Fruit fly (Drosophila melanogaster) whole organism, embryonic: ENCODE measurements around the gene CG13117.

Experiments
- CG10147 ChIP-seq: fragments of 200-800 bp; sonication (Bioruptor generic); optimal IDR thresholded peaks from 2 replicates; lab custom pipeline; 2019; ENCODE audit warnings: missing biosample characterization, mild to moderate bottlenecking, missing genetic modification characterization, moderate library complexity
- CG10321 ChIP-seq: fragments of 200-800 bp; sonication (Bioruptor generic); IDR thresholded peaks from 2 replicates; pipeline ENCODE4 v1.3.6; 2022; ENCODE audit warnings: missing biosample characterization, missing genetic modification characterization
- CG10979 ChIP-seq: fragments of 200-800 bp; sonication (Bioruptor generic); optimal IDR thresholded peaks from 2 replicates; lab custom pipeline; 2018; ENCODE audit warnings: missing biosample characterization, mild to moderate bottlenecking, missing genetic modification characterization, moderate library complexity
- CG11504 ChIP-seq: fragments of 200-800 bp; sonication (Bioruptor generic); optimal IDR thresholded peaks from 3 replicates; lab custom pipeline; 2019; ENCODE audit warnings: missing biosample characterization, mild to moderate bottlenecking, missing genetic modification characterization, moderate library complexity
- CG13624 ChIP-seq: fragments of 200-800 bp; sonication (Bioruptor generic); optimal IDR thresholded peaks from 2 replicates; lab custom pipeline; 2016; ENCODE audit warnings: missing biosample characterization, missing genetic modification characterization
- CG14965 ChIP-seq: fragments of 200-800 bp; sonication (Bioruptor generic); optimal IDR thresholded peaks from 2 replicates; lab custom pipeline; 2016; ENCODE audit warnings: missing biosample characterization, missing genetic modification characterization, borderline replicate concordance
- CG17359 ChIP-seq: fragments of 200-800 bp; sonication (Bioruptor generic); optimal IDR thresholded peaks from 3 replicates; lab custom pipeline; 2018; ENCODE audit warnings: missing biosample characterization, mild to moderate bottlenecking, missing genetic modification characterization, moderate library complexity
- CG17912 ChIP-seq: fragments of 200-800 bp; sonication (Bioruptor generic); optimal IDR thresholded peaks from 2 replicates; lab custom pipeline; 2018; ENCODE audit warnings: missing biosample characterization, mild to moderate bottlenecking, missing genetic modification characterization
- CG18599 ChIP-seq: fragments of 200-800 bp; sonication (Bioruptor generic); optimal IDR thresholded peaks from 3 replicates; lab custom pipeline; 2017; ENCODE audit warnings: missing biosample characterization, missing genetic modification characterization, mild to moderate bottlenecking, moderate library complexity, missing genetic modification reagents
- CG2712 ChIP-seq: fragments of 200-800 bp; optimal IDR thresholded peaks from 3 replicates; lab custom pipeline; 2019; ENCODE audit warnings: missing biosample characterization, mild to moderate bottlenecking, missing genetic modification characterization, moderate library complexity
- CG32767 ChIP-seq: fragments of 200-800 bp; sonication (Bioruptor generic); IDR thresholded peaks from 2 replicates; pipeline ENCODE4 v1.3.6; 2022; ENCODE audit warnings: missing biosample characterization, missing genetic modification characterization
- CG4730 ChIP-seq: fragments of 200-800 bp; sonication (Bioruptor generic); IDR thresholded peaks from 2 replicates; pipeline ENCODE4 v1.3.6; 2022; ENCODE audit warnings: missing biosample characterization, missing genetic modification characterization
- CG7556 ChIP-seq: fragments of 200-800 bp; sonication (Bioruptor generic); optimal IDR thresholded peaks from 2 replicates; lab custom pipeline; 2017; ENCODE audit warnings: missing biosample characterization, mild to moderate bottlenecking, missing genetic modification characterization
- CG7786 ChIP-seq: fragments of 200-800 bp; sonication (Bioruptor generic); optimal IDR thresholded peaks from 2 replicates; lab custom pipeline; 2016; ENCODE audit warnings: missing biosample characterization, missing genetic modification characterization
- CG9215 ChIP-seq: fragments of 200-800 bp; sonication (Bioruptor generic); IDR thresholded peaks from 2 replicates; pipeline ENCODE4 v1.3.6; 2022; ENCODE audit warnings: missing biosample characterization, missing genetic modification characterization
- CG9437 ChIP-seq: fragments of 200-800 bp; sonication (Bioruptor generic); optimal IDR thresholded peaks from 2 replicates; lab custom pipeline; 2018; ENCODE audit warnings: missing biosample characterization, mild to moderate bottlenecking, missing genetic modification characterization
- CG9727 ChIP-seq: fragments of 200-800 bp; sonication (Bioruptor generic); optimal IDR thresholded peaks from 3 replicates; lab custom pipeline; 2017; ENCODE audit warnings: missing biosample characterization, mild to moderate bottlenecking, missing genetic modification characterization
- Fer1 ChIP-seq: fragments of 200-800 bp; sonication (Bioruptor generic); optimal IDR thresholded peaks from 2 replicates; lab custom pipeline; 2017; ENCODE audit warnings: missing biosample characterization, mild to moderate bottlenecking, missing genetic modification characterization
- Hmr ChIP-seq: fragments of 200-800 bp; sonication (Bioruptor generic); optimal IDR thresholded peaks from 3 replicates; lab custom pipeline; 2017; ENCODE audit warnings: mild to moderate bottlenecking, missing biosample characterization, missing genetic modification reagents, missing genetic modification characterization
- Hr51 ChIP-seq, 2 experiments: fragments of 200-800 bp; sonication (Bioruptor generic); optimal IDR thresholded peaks; 2 replicates in 1 of 2; 3 replicates in 1 of 2; lab custom pipeline; 2016 to 2018; ENCODE audit warnings: missing biosample characterization in 2 of 2, missing genetic modification characterization in 2 of 2, mild to moderate bottlenecking in 1 of 2, moderate library complexity in 1 of 2
- Mad ChIP-seq: fragments of 200-800 bp; sonication (Bioruptor generic); optimal IDR thresholded peaks from 2 replicates; lab custom pipeline; 2016; ENCODE audit warnings: missing biosample characterization, missing genetic modification characterization
- Med ChIP-seq: fragments of 200-800 bp; sonication (Bioruptor generic); peaks from one replicate; lab custom pipeline; 2016; ENCODE audit warnings: missing biosample characterization, missing genetic modification characterization, mild to moderate bottlenecking, inconsistent platforms, moderate library complexity
- NC2α ChIP-seq: fragments of 200-800 bp; sonication (Bioruptor generic); optimal IDR thresholded peaks from 2 replicates; lab custom pipeline; 2016; ENCODE audit warnings: missing biosample characterization, missing genetic modification characterization
- Oli ChIP-seq: fragments of 200-800 bp; sonication (Bioruptor generic); optimal IDR thresholded peaks from 2 replicates; lab custom pipeline; 2018; ENCODE audit warnings: missing biosample characterization, mild to moderate bottlenecking, missing genetic modification characterization, moderate library complexity
- PHDP ChIP-seq: fragments of 200-800 bp; sonication (Bioruptor generic); optimal IDR thresholded peaks from 3 replicates; lab custom pipeline; 2018; ENCODE audit warnings: missing biosample characterization, mild to moderate bottlenecking, missing genetic modification characterization, moderate library complexity
- Poxn ChIP-seq: fragments of 200-800 bp; sonication (Bioruptor generic); IDR thresholded peaks from 2 replicates; pipeline ENCODE4 v1.3.6; 2022; ENCODE audit warnings: missing biosample characterization, missing genetic modification characterization
- Sox102F ChIP-seq: fragments of 200-800 bp; sonication (Bioruptor generic); optimal IDR thresholded peaks from 2 replicates; lab custom pipeline; 2018; ENCODE audit warnings: missing biosample characterization, mild to moderate bottlenecking, missing genetic modification characterization, moderate library complexity
- Sry-δ ChIP-seq: fragments of 200-800 bp; sonication (Bioruptor generic); optimal IDR thresholded peaks from 2 replicates; lab custom pipeline; 2016; ENCODE audit warnings: missing biosample characterization, missing genetic modification characterization
- Taf1 ChIP-seq: fragments of 200-800 bp; sonication (Bioruptor generic); IDR thresholded peaks from 2 replicates; pipeline ENCODE4 v1.3.6; 2022; ENCODE audit warnings: missing biosample characterization, missing genetic modification characterization
- Xbp1 ChIP-seq: fragments of 200-800 bp; sonication (Bioruptor generic); optimal IDR thresholded peaks from 3 replicates; lab custom pipeline; 2016; ENCODE audit warnings: missing biosample characterization, mild to moderate bottlenecking, missing genetic modification characterization
- Xrp1 ChIP-seq: fragments of 200-800 bp; sonication (Bioruptor generic); IDR thresholded peaks from 2 replicates; pipeline ENCODE4 v1.3.6; 2022; ENCODE audit warnings: missing biosample characterization, missing genetic modification characterization
- al ChIP-seq: fragments of 200-800 bp; sonication (Bioruptor generic); IDR thresholded peaks from 2 replicates; pipeline ENCODE4 v1.3.6; 2022; ENCODE audit warnings: missing biosample characterization, missing genetic modification characterization
- bab2 ChIP-seq: fragments of 200-800 bp; sonication (Bioruptor generic); optimal IDR thresholded peaks from 2 replicates; lab custom pipeline; 2016; ENCODE audit warnings: missing biosample characterization, missing genetic modification characterization
- bsh ChIP-seq, 2 experiments: fragments of 200-800 bp; sonication (Bioruptor generic); optimal IDR thresholded peaks; 2 replicates each; lab custom pipeline; 2017 to 2018; ENCODE audit warnings: mild to moderate bottlenecking in 2 of 2, missing biosample characterization in 2 of 2, missing genetic modification characterization in 2 of 2, moderate library complexity in 1 of 2
- cg ChIP-seq: fragments of 200-800 bp; sonication (Bioruptor generic); optimal IDR thresholded peaks from 3 replicates; lab custom pipeline; 2019; ENCODE audit warnings: missing biosample characterization, mild to moderate bottlenecking, missing genetic modification characterization, moderate library complexity
- dysf ChIP-seq: fragments of 200-800 bp; sonication (Bioruptor generic); IDR thresholded peaks from 3 replicates; pipeline ENCODE4 v1.3.6; 2022; ENCODE audit warnings: missing biosample characterization, missing genetic modification characterization
- eve ChIP-seq, 2 experiments: fragments of >200 bp; optimal IDR thresholded peaks; 2 replicates each; lab custom pipeline; 2017; ENCODE audit warnings: missing biosample characterization in 2 of 2, missing genetic modification characterization in 2 of 2
- ewg ChIP-seq: fragments of 200-800 bp; sonication (Bioruptor generic); optimal IDR thresholded peaks from 3 replicates; lab custom pipeline; 2017; ENCODE audit warnings: mild to moderate bottlenecking, missing biosample characterization, missing genetic modification reagents, missing genetic modification characterization
- grau ChIP-seq: fragments of 200-800 bp; optimal IDR thresholded peaks from 3 replicates; lab custom pipeline; 2019; ENCODE audit warnings: missing biosample characterization, mild to moderate bottlenecking, missing genetic modification characterization, moderate library complexity
- hbn ChIP-seq: fragments of 200-800 bp; sonication (Bioruptor generic); IDR thresholded peaks from 2 replicates; pipeline ENCODE4 v1.3.6; 2022; ENCODE audit warnings: missing biosample characterization, missing genetic modification characterization; ENCODE audit not compliant: partially characterized antibody
- hkb ChIP-seq, 2 experiments: fragments of 200-800 bp in 1 of 2; fragments of >200 bp in 1 of 2; sonication (Bioruptor generic) in 1 of 2; IDR thresholded peaks in 1 of 2; optimal IDR thresholded peaks in 1 of 2; 2 replicates each; pipeline versions ENCODE4 v1.3.6 to Lab custom; 2017 to 2022; ENCODE audit warnings: missing biosample characterization in 1 of 2, missing genetic modification characterization in 1 of 2
- ind ChIP-seq: fragments of 200-800 bp; sonication (Bioruptor generic); optimal IDR thresholded peaks from 3 replicates; lab custom pipeline; 2016; ENCODE audit warnings: missing biosample characterization, missing genetic modification characterization
- lilli ChIP-seq: fragments of 200-800 bp; sonication (Bioruptor generic); optimal IDR thresholded peaks from 3 replicates; lab custom pipeline; 2016; ENCODE audit warnings: missing biosample characterization, missing genetic modification characterization
- prd ChIP-seq, 3 experiments: fragments of >200 bp in 2 of 3; fragments of 200-800 bp in 1 of 3; sonication (Bioruptor generic) in 1 of 3; optimal IDR thresholded peaks in 2 of 3; IDR thresholded peaks in 1 of 3; 2 replicates in 2 of 3; 3 replicates in 1 of 3; pipeline versions ENCODE4 v1.3.6 to Lab custom; 2017 to 2022; ENCODE audit warnings: missing biosample characterization in 1 of 3, missing genetic modification characterization in 1 of 3
- salm ChIP-seq: fragments of 200-800 bp; sonication (Bioruptor generic); optimal IDR thresholded peaks from 2 replicates; lab custom pipeline; 2018; ENCODE audit warnings: missing biosample characterization, mild to moderate bottlenecking, missing genetic modification characterization
- stc ChIP-seq: fragments of 200-800 bp; sonication (Bioruptor generic); IDR thresholded peaks from 2 replicates; pipeline ENCODE4 v1.3.6; 2022; ENCODE audit warnings: missing biosample characterization, missing genetic modification characterization
- usp ChIP-seq: fragments of >200 bp; optimal IDR thresholded peaks from 2 replicates; lab custom pipeline; 2017; ENCODE audit warnings: missing biosample characterization, missing genetic modification characterization
- wdn ChIP-seq: fragments of 200-800 bp; sonication (Bioruptor generic); IDR thresholded peaks from 2 replicates; pipeline ENCODE4 v1.3.6; 2022; ENCODE audit warnings: missing biosample characterization, missing genetic modification characterization
- yki ChIP-seq: fragments of >200 bp; optimal IDR thresholded peaks from 3 replicates; lab custom pipeline; 2018
- zfh1 ChIP-seq: fragments of 200-800 bp; sonication (Bioruptor generic); IDR thresholded peaks from 3 replicates; pipeline ENCODE4 v1.3.6; 2022; ENCODE audit warnings: missing biosample characterization, missing genetic modification characterization

The CG13117 gene

DNA sequence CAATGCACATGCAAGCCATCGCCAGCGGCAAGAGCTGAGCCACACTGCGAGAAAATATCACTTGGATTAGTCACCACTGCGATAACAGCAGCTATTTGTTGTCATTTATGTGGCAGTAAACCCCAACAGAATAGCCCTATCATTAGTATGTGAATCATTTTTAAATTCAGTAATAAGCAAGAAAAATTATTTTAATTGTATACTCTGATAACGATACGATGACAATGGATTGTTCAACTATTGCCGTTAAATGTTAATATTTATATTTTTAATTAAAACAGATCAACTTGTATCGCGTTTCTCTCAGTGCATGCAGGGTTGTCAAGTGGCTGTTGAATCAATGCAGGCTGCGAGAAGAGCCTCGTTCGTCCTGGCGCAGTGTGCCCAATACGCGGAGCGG is 1.4 kb downstream of the CG13117 start (continued):
- TF ChIP-seq CG4730 (GFP tag; lab: Robert Waterston, UW): no peak
- peak; percentile 13 for TF ChIP-seq CG10979
- 0 out of 3 replicates have a peak, but pooled peaks have one; percentile 17 for TF ChIP-seq dysf
- TF ChIP-seq hkb (optimal IDR thresholded peaks at IDR 0.05; lab: Kevin White, UChicago): no peak
- TF ChIP-seq hkb (GFP tag; IDR thresholded peaks at IDR 0.05; lab: Robert Waterston, UW): no peak
- TF ChIP-seq CG32767 (GFP tag; lab: Robert Waterston, UW): no peak
- TF ChIP-seq CG11504 (tag; lab: Kevin White, UChicago): peak; percentile 59
- TF ChIP-seq CG9215 (GFP tag; lab: Robert Waterston, UW): no peak
- TF ChIP-seq Sox102F (GFP tag; lab: Kevin White, UChicago): peak; percentile 27
- TF ChIP-seq Oli: peak; percentile 42
- peak; percentile 7; the same call in 1 of the 2 replicates for TF ChIP-seq Xrp1
- no peak for TF ChIP-seq CG9437 (GFP tag; lab: Kevin White, UChicago)
- TF ChIP-seq lilli (GFP tag; lab: Kevin White, UChicago): no peak
- no peak for TF ChIP-seq usp (GFP tag; lab: Kevin White, UChicago)
- TF ChIP-seq Sry-δ: no peak
- no peak for TF ChIP-seq ewg (GFP tag; lab: Kevin White, UChicago)
- TF ChIP-seq CG17912 (GFP tag; lab: Kevin White, UChicago): no peak
- no peak for TF ChIP-seq zfh1
- no peak for TF ChIP-seq al (GFP tag; lab: Robert Waterston, UW)
- TF ChIP-seq CG7786 (GFP tag; lab: Kevin White, UChicago): no peak
- TF ChIP-seq CG14965 (GFP tag; lab: Kevin White, UChicago): no peak
- no peak for TF ChIP-seq cg (GFP tag; lab: Kevin White, UChicago)
- TF ChIP-seq CG9727 (GFP tag; lab: Kevin White, UChicago): peak; percentile 14
- TF ChIP-seq CG10147 (GFP tag; lab: Kevin White, UChicago): peak; percentile 0
- peak; percentile 32 for TF ChIP-seq CG17359 (tag; lab: Kevin White, UChicago)
- TF ChIP-seq yki (lab: Kevin White, UChicago): no peak
- TF ChIP-seq hbn: no peak
- no peak for TF ChIP-seq CG18599 (GFP tag; lab: Kevin White, UChicago)
- TF ChIP-seq CG10321 (GFP tag; lab: Robert Waterston, UW): no peak
- no peak for TF ChIP-seq Taf1
- TF ChIP-seq grau (tag; lab: Kevin White, UChicago): peak; percentile 27
- TF ChIP-seq Hr51 (GFP tag; optimal IDR thresholded peaks at IDR 0.05; lab: Kevin White, UChicago): peak in 1 of 2 experiments; percentile 49
- TF ChIP-seq bab2 (GFP tag; lab: Kevin White, UChicago): no peak
- TF ChIP-seq Fer1 (GFP tag; lab: Kevin White, UChicago): no peak
- TF ChIP-seq Poxn (GFP tag; lab: Robert Waterston, UW): no peak
- peak; percentile 3 for TF ChIP-seq Xbp1 (GFP tag; lab: Kevin White, UChicago)
- TF ChIP-seq CG7556 (GFP tag; lab: Kevin White, UChicago): peak; percentile 14
- TF ChIP-seq PHDP (tag; lab: Kevin White, UChicago): no peak
- TF ChIP-seq wdn: no peak
- no peak for TF ChIP-seq prd (optimal IDR thresholded peaks at IDR 0.05; lab: Kevin White, UChicago)
- TF ChIP-seq prd (GFP tag; IDR thresholded peaks at IDR 0.05; lab: Robert Waterston, UW): peak; percentile 13; the same call in 1 of the 3 replicates
- TF ChIP-seq NC2α (GFP tag; lab: Kevin White, UChicago): no peak
- no peak for TF ChIP-seq eve (GFP tag; optimal IDR thresholded peaks at IDR 0.05; lab: Kevin White, UChicago)
- TF ChIP-seq bsh (GFP tag; optimal IDR thresholded peaks at IDR 0.05; lab: Kevin White, UChicago): no peak
- no peak for TF ChIP-seq salm
- peak; percentile 8 for TF ChIP-seq Hmr (GFP tag; lab: Kevin White, UChicago)
- peak; percentile 13 for TF ChIP-seq Med (GFP tag; lab: Kevin White, UChicago)
- TF ChIP-seq Mad (GFP tag; lab: Kevin White, UChicago): no peak
- peak; percentile 13 for TF ChIP-seq ind (GFP tag; lab: Kevin White, UChicago)
- TF ChIP-seq stc (GFP tag; lab: Robert Waterston, UW): no peak
- TF ChIP-seq CG13624 (GFP tag; lab: Kevin White, UChicago): no peak
- TF ChIP-seq CG2712: peak; percentile 18
